Worm (Caenorhabditis elegans): Measurements from ENCODE around the gene F44E5.4.
A peak's percentile ranks its signal among the peaks of the same experiment; 100 is the strongest.

The F44E5.4 gene

DNA sequence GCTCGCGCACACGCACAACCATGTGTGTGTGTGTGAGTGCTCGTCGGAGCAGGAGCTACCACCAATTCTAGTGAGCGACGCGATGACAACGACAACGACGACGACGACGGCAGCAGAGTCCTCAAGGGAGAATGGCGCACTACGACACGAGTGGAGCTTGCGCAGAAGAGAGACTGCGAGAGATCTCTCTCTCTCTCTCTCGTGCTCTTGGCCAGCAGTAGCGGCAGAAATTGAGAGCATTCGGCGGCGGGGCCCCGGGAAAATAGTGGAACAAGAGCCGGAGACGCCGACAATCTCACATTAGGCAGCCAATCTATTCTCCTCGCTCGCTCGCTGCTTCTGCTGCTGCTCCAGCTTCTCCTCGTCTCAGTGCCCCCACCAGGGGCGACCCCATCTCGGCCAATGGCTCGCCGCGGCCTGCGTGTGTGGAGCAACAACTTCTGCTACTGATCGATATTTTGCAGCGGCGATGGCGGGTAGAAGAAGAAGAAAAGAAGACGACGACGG lies 12.3 kb downstream of the F44E5.4 start (continued):
- TF ChIP-seq hlh-13 (GFP tag; optimal IDR thresholded peaks at IDR 0.05) (no peak), hlh-15 (tag; optimal IDR thresholded peaks at IDR 0.05) (no peak), ceh-19 (GFP tag; optimal IDR thresholded peaks at IDR 0.05) (peak; percentile 74), sdc-2 (tag; optimal IDR thresholded peaks at IDR 0.05) (peak; percentile 70), elt-4 (tag; optimal IDR thresholded peaks at IDR 0.05) (no peak), pag-3 (tag; optimal IDR thresholded peaks at IDR 0.05; ENCODE audit: borderline replicate concordance) (no peak), pha-2 (tag; optimal IDR thresholded peaks at IDR 0.05) (no peak), pat-9 (tag; optimal IDR thresholded peaks at IDR 0.05) (no peak), syd-9 (tag; optimal IDR thresholded peaks at IDR 0.05) (peak; percentile 79), dmd-4 (tag; optimal IDR thresholded peaks at IDR 0.05; ENCODE audit: borderline replicate concordance) (peak; percentile 48), gmeb-2 (tag; optimal IDR thresholded peaks at IDR 0.05) (peak; percentile 26), eyg-1 (tag; optimal IDR thresholded peaks at IDR 0.05) (no peak), Y22D7AL.16 (tag; optimal IDR thresholded peaks at IDR 0.05) (no peak), ceh-2 (tag; optimal IDR thresholded peaks at IDR 0.05) (peak; percentile 16), odd-2 (tag; optimal IDR thresholded peaks at IDR 0.05) (no peak), pros-1 (tag; optimal IDR thresholded peaks at IDR 0.05) (peak; percentile 2)

DNA sequence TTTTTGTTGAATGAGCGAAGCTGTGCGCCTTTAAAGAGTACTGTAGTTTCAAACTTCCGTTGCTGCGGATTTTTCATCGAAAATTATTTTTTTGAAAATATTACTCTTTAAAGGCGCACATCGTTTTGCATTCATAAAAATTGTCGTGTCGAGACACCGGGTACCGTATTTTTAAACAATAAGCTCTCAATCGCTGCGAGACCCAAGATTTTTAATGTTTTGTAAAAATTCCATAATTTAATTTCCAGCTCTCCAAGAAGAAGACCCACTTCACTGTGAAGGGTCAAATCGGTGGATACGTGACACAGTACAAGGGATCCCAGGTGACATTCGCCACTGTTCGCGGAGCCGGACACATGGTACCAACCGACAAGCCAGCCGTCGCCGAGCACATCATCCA lies 16.8 kb downstream of the F44E5.4 start:
- TF ChIP-seq npax-4 (tag; optimal IDR thresholded peaks at IDR 0.05) (no peak), odd-2 (tag; optimal IDR thresholded peaks at IDR 0.05) (no peak), ets-4 (tag; optimal IDR thresholded peaks at IDR 0.05) (no peak), pqm-1 (tag; optimal IDR thresholded peaks at IDR 0.05) (no peak), unc-42 (tag; optimal IDR thresholded peaks at IDR 0.05) (no peak), sdc-2 (tag; optimal IDR thresholded peaks at IDR 0.05) (no peak), hlh-6 (tag; optimal IDR thresholded peaks at IDR 0.05) (no peak), ceh-34 (tag; optimal IDR thresholded peaks at IDR 0.05) (no peak), hlh-15 (tag; optimal IDR thresholded peaks at IDR 0.05) (no peak)

ce11 chrII:11739199-11739598 lies 19.9 kb downstream of the F44E5.4 start, which contains the start of gene ctsa-1.2:
TSS of gene ctsa-1.2 (plus strand) at chrII:11739358.
- no peak for TF ChIP-seq ceh-19 (GFP tag; optimal IDR thresholded peaks at IDR 0.05)
- peak; percentile 74 for TF ChIP-seq elt-2 (tag; optimal IDR thresholded peaks at IDR 0.05)

ce11 chrII:11737347-11737746 lies 21.8 kb downstream of the F44E5.4 start:
- TF ChIP-seq fkh-6 (tag; optimal IDR thresholded peaks at IDR 0.05) (no peak), hlh-6 (tag; optimal IDR thresholded peaks at IDR 0.05) (no peak), unc-55 (GFP tag; optimal IDR thresholded peaks at IDR 0.05) (peak; percentile 68)

DNA sequence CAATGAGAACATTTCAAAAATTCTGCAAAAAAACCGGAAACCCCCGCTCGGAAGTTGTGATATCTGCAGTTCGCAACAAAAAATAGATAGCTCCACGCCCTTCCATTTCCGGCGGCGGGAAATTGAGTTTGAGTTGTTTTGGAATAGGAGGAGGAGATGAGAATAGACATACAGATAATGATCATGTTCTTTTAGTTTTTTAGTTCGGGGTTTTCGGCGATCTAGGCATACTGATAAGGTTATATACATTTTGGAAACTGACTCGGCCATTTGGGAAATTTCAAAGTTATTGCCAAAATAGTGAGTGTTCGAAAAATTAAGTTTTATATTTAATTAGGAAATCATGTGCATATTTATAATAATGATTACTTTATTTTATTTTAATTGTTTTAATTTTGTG lies 25.3 kb downstream of the F44E5.4 start:
- no peak for TF ChIP-seq ceh-22 (tag; optimal IDR thresholded peaks at IDR 0.05)
- TF ChIP-seq ttx-3 (tag; optimal IDR thresholded peaks at IDR 0.05): no peak
- TF ChIP-seq syd-9 (tag; optimal IDR thresholded peaks at IDR 0.05): no peak
- no peak for TF ChIP-seq ceh-2 (tag; optimal IDR thresholded peaks at IDR 0.05)
- no peak for TF ChIP-seq Y22D7AL.16 (tag; optimal IDR thresholded peaks at IDR 0.05)
- no peak for TF ChIP-seq fax-1 (tag; optimal IDR thresholded peaks at IDR 0.05)
- no peak for TF ChIP-seq mec-3 (tag; optimal IDR thresholded peaks at IDR 0.05; ENCODE audit: borderline replicate concordance)
- no peak for TF ChIP-seq eyg-1 (tag; optimal IDR thresholded peaks at IDR 0.05)
- TF ChIP-seq fkh-6 (tag; optimal IDR thresholded peaks at IDR 0.05): no peak
- TF ChIP-seq pqm-1 (tag; optimal IDR thresholded peaks at IDR 0.05): no peak
- no peak for TF ChIP-seq che-1 (tag; optimal IDR thresholded peaks at IDR 0.05)
- TF ChIP-seq elt-2 (tag; optimal IDR thresholded peaks at IDR 0.05): no peak
- no peak for TF ChIP-seq nhr-11 (tag; optimal IDR thresholded peaks at IDR 0.05)
- no peak for TF ChIP-seq ztf-16 (tag; optimal IDR thresholded peaks at IDR 0.05)
- no peak for TF ChIP-seq ets-4 (tag; optimal IDR thresholded peaks at IDR 0.05)
- TF ChIP-seq pat-9 (tag; optimal IDR thresholded peaks at IDR 0.05): no peak
- TF ChIP-seq hlh-15 (tag; optimal IDR thresholded peaks at IDR 0.05): no peak
- TF ChIP-seq pros-1 (tag; optimal IDR thresholded peaks at IDR 0.05): no peak
- no peak for TF ChIP-seq rnt-1 (tag; optimal IDR thresholded peaks at IDR 0.05)
